Fruit fly (Drosophila melanogaster) whole organism, prepupa: ENCODE measurements around the gene CG14907.

ENCODE experiments used
- CG10631 ChIP-seq: fragments of 200-800 bp; sonication (Bioruptor generic); optimal IDR thresholded peaks from 2 replicates; lab custom pipeline; 2016; ENCODE audit warnings: missing biosample characterization, missing genetic modification characterization
- CG10669 ChIP-seq: fragments of 200-800 bp; sonication (Bioruptor generic); optimal IDR thresholded peaks from 3 replicates; lab custom pipeline; 2018; ENCODE audit warnings: missing biosample characterization, mild to moderate bottlenecking, missing genetic modification characterization, moderate library complexity
- CG11294 ChIP-seq: fragments of 200-800 bp; sonication (Bioruptor generic); IDR thresholded peaks from 2 replicates; pipeline ENCODE4 v1.3.6; 2022; ENCODE audit warnings: missing biosample characterization, missing genetic modification characterization
- CG11902 ChIP-seq: fragments of 200-800 bp; sonication (Bioruptor generic); optimal IDR thresholded peaks from 3 replicates; lab custom pipeline; 2016; ENCODE audit warnings: missing biosample characterization, missing genetic modification characterization
- CG15336 ChIP-seq: fragments of 200-800 bp; sonication (Bioruptor generic); IDR thresholded peaks from 2 replicates; pipeline ENCODE4 v1.3.6; 2022; ENCODE audit warnings: missing biosample characterization, missing genetic modification characterization
- CG16779 ChIP-seq: fragments of 200-800 bp; sonication (Bioruptor generic); optimal IDR thresholded peaks from 3 replicates; lab custom pipeline; 2017; ENCODE audit warnings: missing biosample characterization, mild to moderate bottlenecking, missing genetic modification characterization
- CG31627 ChIP-seq: fragments of 200-800 bp; sonication (Bioruptor generic); optimal IDR thresholded peaks from 3 replicates; lab custom pipeline; 2016; ENCODE audit warnings: missing biosample characterization, missing genetic modification characterization
- CG32006 ChIP-seq: fragments of 200-800 bp; sonication (Bioruptor generic); optimal IDR thresholded peaks from 3 replicates; lab custom pipeline; 2017; ENCODE audit warnings: missing biosample characterization, mild to moderate bottlenecking, missing genetic modification characterization
- CG4318 ChIP-seq: fragments of 200-800 bp; sonication (Bioruptor generic); optimal IDR thresholded peaks from 3 replicates; lab custom pipeline; 2017; ENCODE audit warnings: missing biosample characterization, mild to moderate bottlenecking, missing genetic modification characterization
- CG6792 ChIP-seq: fragments of 200-800 bp; sonication (Bioruptor generic); optimal IDR thresholded peaks from 3 replicates; lab custom pipeline; 2016; ENCODE audit warnings: missing biosample characterization, missing genetic modification characterization
- CG6854 ChIP-seq: fragments of 200-800 bp; sonication (Bioruptor generic); optimal IDR thresholded peaks from 2 replicates; lab custom pipeline; 2017; ENCODE audit warnings: missing biosample characterization, mild to moderate bottlenecking, missing genetic modification characterization
- CG7368 ChIP-seq: fragments of 200-800 bp; sonication (Bioruptor generic); optimal IDR thresholded peaks from 3 replicates; lab custom pipeline; 2016; ENCODE audit warnings: missing biosample characterization, missing genetic modification characterization
- CG9139 ChIP-seq: fragments of 200-800 bp; sonication (Bioruptor generic); optimal IDR thresholded peaks from 3 replicates; lab custom pipeline; 2017; ENCODE audit warnings: missing biosample characterization, mild to moderate bottlenecking, missing genetic modification characterization
- Eip78C ChIP-seq: fragments of 200-800 bp; sonication (Bioruptor generic); peaks from one replicate; lab custom pipeline; 2016; ENCODE audit warnings: missing biosample characterization, missing genetic modification characterization
- Ets21C ChIP-seq: fragments of 200-800 bp; sonication (Bioruptor generic); optimal IDR thresholded peaks from 3 replicates; lab custom pipeline; 2016; ENCODE audit warnings: missing biosample characterization, missing genetic modification characterization
- Gug ChIP-seq: fragments of 200-800 bp; sonication (Bioruptor generic); IDR thresholded peaks from 2 replicates; pipeline ENCODE4 v1.3.6; 2022; ENCODE audit warnings: missing biosample characterization, missing genetic modification characterization
- Lpt ChIP-seq: fragments of 200-800 bp; sonication (Bioruptor generic); optimal IDR thresholded peaks from 3 replicates; lab custom pipeline; 2016; ENCODE audit warnings: missing biosample characterization, missing genetic modification characterization
- OdsH ChIP-seq: fragments of 200-800 bp; sonication (Bioruptor generic); optimal IDR thresholded peaks from 3 replicates; lab custom pipeline; 2016; ENCODE audit warnings: missing biosample characterization, missing genetic modification characterization
- Smox ChIP-seq: fragments of 200-800 bp; sonication (Bioruptor generic); optimal IDR thresholded peaks from 3 replicates; lab custom pipeline; 2016; ENCODE audit warnings: missing biosample characterization, missing genetic modification characterization
- Sox14 ChIP-seq: fragments of 200-800 bp; sonication (Bioruptor generic); optimal IDR thresholded peaks from 3 replicates; lab custom pipeline; 2016; ENCODE audit warnings: missing biosample characterization, missing genetic modification characterization
- Sox15 ChIP-seq: fragments of 200-800 bp; sonication (Bioruptor generic); optimal IDR thresholded peaks from 3 replicates; lab custom pipeline; 2016; ENCODE audit warnings: missing biosample characterization, missing genetic modification characterization
- achi ChIP-seq: fragments of 200-800 bp; sonication (Bioruptor generic); optimal IDR thresholded peaks from 3 replicates; lab custom pipeline; 2016; ENCODE audit warnings: missing biosample characterization, missing genetic modification characterization
- fd59A ChIP-seq: fragments of 200-800 bp; sonication (Bioruptor generic); optimal IDR thresholded peaks from 2 replicates; lab custom pipeline; 2017; ENCODE audit warnings: missing biosample characterization, mild to moderate bottlenecking, missing genetic modification characterization, missing genetic modification reagents
- fd85E ChIP-seq: fragments of 200-800 bp; sonication (Bioruptor generic); optimal IDR thresholded peaks from 3 replicates; lab custom pipeline; 2016; ENCODE audit warnings: missing biosample characterization, missing genetic modification characterization
- fkh ChIP-seq: fragments of 200-800 bp; sonication (Bioruptor generic); optimal IDR thresholded peaks from 3 replicates; lab custom pipeline; 2017; ENCODE audit warnings: missing biosample characterization, mild to moderate bottlenecking, missing genetic modification characterization, moderate library complexity
- lz ChIP-seq: fragments of 200-800 bp; sonication (Bioruptor generic); optimal IDR thresholded peaks from 3 replicates; lab custom pipeline; 2016; ENCODE audit warnings: missing biosample characterization, missing genetic modification characterization
- net ChIP-seq: fragments of 200-800 bp; sonication (Bioruptor generic); optimal IDR thresholded peaks from 3 replicates; lab custom pipeline; 2016; ENCODE audit warnings: missing biosample characterization, missing genetic modification characterization
- pdm3 ChIP-seq: fragments of 200-800 bp; sonication (Bioruptor generic); optimal IDR thresholded peaks from 3 replicates; lab custom pipeline; 2016; ENCODE audit warnings: missing biosample characterization, missing genetic modification characterization
- spab ChIP-seq: fragments of 200-800 bp; sonication (Bioruptor generic); optimal IDR thresholded peaks from 2 replicates; lab custom pipeline; 2017; ENCODE audit warnings: missing biosample characterization, mild to moderate bottlenecking, missing genetic modification characterization, missing genetic modification reagents
- ss ChIP-seq, 2 experiments: fragments of 200-800 bp; sonication (Bioruptor generic); optimal IDR thresholded peaks; 2 replicates in 1 of 2; 3 replicates in 1 of 2; lab custom pipeline; 2017 to 2018; ENCODE audit warnings: mild to moderate bottlenecking in 2 of 2, missing biosample characterization in 2 of 2, missing genetic modification characterization in 2 of 2, moderate library complexity in 1 of 2
- svp ChIP-seq: fragments of 200-800 bp; sonication (Bioruptor generic); peaks from one replicate; lab custom pipeline; 2016; ENCODE audit warnings: missing biosample characterization, missing genetic modification characterization

CG14907 gene

DNA sequence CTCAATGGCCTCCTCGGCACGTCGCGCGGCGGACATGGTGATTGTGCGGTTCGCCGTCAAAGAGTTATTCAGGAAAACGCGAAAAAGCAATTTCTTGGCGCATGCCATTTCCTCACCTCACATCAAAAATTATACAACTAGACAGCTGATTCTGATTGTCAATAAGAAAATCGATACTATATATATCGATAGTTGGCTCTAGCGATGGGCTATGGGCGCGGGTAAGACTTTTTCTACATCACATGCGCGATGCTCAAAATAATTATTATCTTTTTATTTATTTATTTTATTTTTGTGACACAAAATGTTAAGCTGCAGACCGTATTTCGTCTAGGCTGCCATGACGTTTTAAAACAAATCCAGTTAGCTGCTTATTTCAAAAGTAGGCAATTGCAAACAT lies 37.9 kb downstream of the CG14907 start, which contains the start of gene CG10340:
CG10340 (minus strand) TSS at position 151 of the 400 bp plus-strand sequence.
- TF ChIP-seq fd59A (GFP tag; lab: Kevin White, UChicago): no peak
- peak; percentile 40 for TF ChIP-seq achi (GFP tag; lab: Kevin White, UChicago)

DNA sequence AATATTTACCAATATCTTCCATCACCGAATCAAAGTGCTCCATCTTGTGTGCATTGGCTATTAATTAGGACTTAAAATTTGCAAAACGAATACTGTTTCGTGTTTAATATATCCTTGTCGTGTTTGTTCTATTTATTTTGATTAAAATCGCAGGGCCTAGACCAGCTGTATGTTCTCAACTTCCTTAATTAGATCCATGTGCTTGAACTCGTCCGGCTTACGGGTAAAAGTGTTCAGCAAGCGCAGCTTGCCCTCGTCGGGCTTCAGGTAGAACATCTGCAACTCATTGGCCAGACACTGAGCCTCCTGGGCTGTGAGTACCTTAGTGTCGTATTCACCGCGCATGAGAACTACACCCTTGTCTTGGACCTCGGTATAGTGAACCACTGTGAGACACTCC lies 38.8 kb downstream of the CG14907 start, which contains the start of gene CG12783:
CG12783 (minus strand) TSS at position 101 of the 400 bp plus-strand sequence.
- no peak for TF ChIP-seq CG10631 (GFP tag; lab: Kevin White, UChicago)

- TF ChIP-seq CG16779 (tag; lab: Kevin White, UChicago) (no peak), svp (GFP tag; lab: Kevin White, UChicago) (peak; percentile 66)
Measured at dm6 chr3R:16611240-16611639, 40.9 kb downstream of the CG14907 start.

DNA sequence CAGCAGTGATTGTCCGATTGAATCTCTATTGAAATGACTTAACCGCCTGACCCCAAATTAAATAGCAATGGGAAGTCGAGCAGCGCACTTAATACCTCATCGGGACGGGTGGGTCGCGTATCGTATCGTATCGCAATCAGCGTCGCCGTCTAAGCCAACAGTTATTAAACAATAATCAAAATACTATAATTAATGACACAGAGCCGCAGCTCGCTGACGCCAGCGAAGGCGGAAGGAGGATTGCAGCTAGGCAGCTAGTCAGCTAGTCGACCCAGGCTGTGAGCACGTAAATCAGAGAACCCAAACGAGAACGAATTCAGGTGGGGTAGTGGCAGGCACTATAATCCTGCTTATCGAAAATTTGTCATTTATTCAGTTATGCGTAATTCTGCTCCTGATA lies 43.2 kb downstream of the CG14907 start, which contains the start of gene NPF:
NPF (plus strand) TSS at position 301 of the 400 bp plus-strand sequence.
- no peak for TF ChIP-seq Sox15 (GFP tag; lab: Kevin White, UChicago)
- TF ChIP-seq spab (GFP tag; lab: Kevin White, UChicago): no peak
- no peak for TF ChIP-seq CG6854 (GFP tag; lab: Kevin White, UChicago)
- no peak for TF ChIP-seq svp (GFP tag; lab: Kevin White, UChicago)
- no peak for TF ChIP-seq CG32006 (GFP tag; lab: Kevin White, UChicago)
- TF ChIP-seq fkh: no peak
- TF ChIP-seq ss (GFP tag; optimal IDR thresholded peaks at IDR 0.05; lab: Kevin White, UChicago): no peak
- TF ChIP-seq Lpt (GFP tag; lab: Kevin White, UChicago): no peak
- TF ChIP-seq CG11902 (GFP tag; lab: Kevin White, UChicago): no peak
- TF ChIP-seq lz: no peak
- no peak for TF ChIP-seq CG9139

- no peak for TF ChIP-seq Eip78C (GFP tag; lab: Kevin White, UChicago)
- no peak for TF ChIP-seq Sox15 (GFP tag; lab: Kevin White, UChicago)
- TF ChIP-seq CG11294 (GFP tag; lab: Robert Waterston, UW): no peak
- no peak for TF ChIP-seq net
- no peak for TF ChIP-seq lz
- TF ChIP-seq fd85E (GFP tag; lab: Kevin White, UChicago): no peak
- no peak for TF ChIP-seq CG15336 (GFP tag; lab: Robert Waterston, UW)
- TF ChIP-seq Lpt (GFP tag; lab: Kevin White, UChicago): no peak
- TF ChIP-seq CG7368: no peak
- TF ChIP-seq ss (GFP tag; optimal IDR thresholded peaks at IDR 0.05; lab: Kevin White, UChicago): no peak
- TF ChIP-seq Sox14 (GFP tag; lab: Kevin White, UChicago): no peak
- no peak for TF ChIP-seq Gug
- TF ChIP-seq CG11902 (GFP tag; lab: Kevin White, UChicago): no peak
- TF ChIP-seq fkh: no peak
- TF ChIP-seq OdsH (GFP tag; lab: Kevin White, UChicago): no peak
- TF ChIP-seq CG9139: no peak
- no peak for TF ChIP-seq CG10669
- TF ChIP-seq CG10631 (GFP tag; lab: Kevin White, UChicago): no peak
- no peak for TF ChIP-seq CG4318 (GFP tag; lab: Kevin White, UChicago)
- no peak for TF ChIP-seq CG6854 (GFP tag; lab: Kevin White, UChicago)
Measured at dm6 chr3R:16605929-16606328, 46.2 kb downstream of the CG14907 start.

- TF ChIP-seq CG6854 (GFP tag; lab: Kevin White, UChicago): no peak
- TF ChIP-seq Smox: no peak
- TF ChIP-seq pdm3 (GFP tag; lab: Kevin White, UChicago): no peak
- TF ChIP-seq CG6792 (GFP tag; lab: Kevin White, UChicago): no peak
- TF ChIP-seq Ets21C (GFP tag; lab: Kevin White, UChicago): no peak
- TF ChIP-seq Sox14 (GFP tag; lab: Kevin White, UChicago): no peak
- TF ChIP-seq CG31627: no peak
- TF ChIP-seq, all 60 proteins: peak for 0
Measured at dm6 chr3R:16604715-16605114, 47.4 kb downstream of the CG14907 start, which contains the start of gene CG10345. CG10345 (minus strand) TSS chr3R:16604861.
